Fruit fly (Drosophila melanogaster) whole organism, adult: Measurements from ENCODE around the gene CG5973.

Experiments used
- CG11617 ChIP-seq: fragments of 200-800 bp; sonication (Bioruptor generic); optimal IDR thresholded peaks from 2 replicates; lab custom pipeline; 2017; ENCODE audit warnings: mild to moderate bottlenecking, missing biosample characterization, missing genetic modification reagents, missing genetic modification characterization
- CG12768 ChIP-seq: fragments of 200-800 bp; sonication (Bioruptor generic); optimal IDR thresholded peaks from 2 replicates; lab custom pipeline; 2017; ENCODE audit warnings: missing biosample characterization, missing genetic modification characterization, mild to moderate bottlenecking, moderate library complexity, missing genetic modification reagents
- CG14711 ChIP-seq: fragments of 200-800 bp; sonication (Bioruptor generic); optimal IDR thresholded peaks from 2 replicates; lab custom pipeline; 2018; ENCODE audit warnings: missing biosample characterization, mild to moderate bottlenecking, missing genetic modification characterization, moderate library complexity
- CG1620 ChIP-seq: fragments of 200-800 bp; sonication (Bioruptor generic); optimal IDR thresholded peaks from 2 replicates; lab custom pipeline; 2016; ENCODE audit warnings: missing biosample characterization, missing genetic modification characterization
- CG33017 ChIP-seq: fragments of 200-800 bp; sonication (Bioruptor generic); optimal IDR thresholded peaks from 2 replicates; lab custom pipeline; 2018; ENCODE audit warnings: missing biosample characterization, mild to moderate bottlenecking, missing genetic modification characterization, moderate library complexity
- CG5204 ChIP-seq: fragments of 200-800 bp; sonication (Bioruptor generic); optimal IDR thresholded peaks from 2 replicates; lab custom pipeline; 2016; ENCODE audit warnings: missing biosample characterization, missing genetic modification characterization
- CG7045 ChIP-seq: fragments of 200-800 bp; sonication (Bioruptor generic); optimal IDR thresholded peaks from 2 replicates; lab custom pipeline; 2017; ENCODE audit warnings: missing biosample characterization, mild to moderate bottlenecking, missing genetic modification characterization
- CG7101 ChIP-seq: fragments of 200-800 bp; sonication (Bioruptor generic); optimal IDR thresholded peaks from 2 replicates; lab custom pipeline; 2018; ENCODE audit warnings: missing biosample characterization, mild to moderate bottlenecking, missing genetic modification characterization, moderate library complexity
- Clk ChIP-seq: fragments of 200-800 bp; sonication (Bioruptor generic); optimal IDR thresholded peaks from 2 replicates; lab custom pipeline; 2017; ENCODE audit warnings: missing biosample characterization, missing genetic modification characterization
- Crg-1 ChIP-seq: fragments of 200-800 bp; sonication (Bioruptor generic); optimal IDR thresholded peaks from 2 replicates; lab custom pipeline; 2016; ENCODE audit warnings: missing biosample characterization, missing genetic modification characterization
- Hr96 ChIP-seq: fragments of 200-800 bp; sonication (Bioruptor generic); optimal IDR thresholded peaks from 2 replicates; lab custom pipeline; 2016; ENCODE audit warnings: missing biosample characterization, missing genetic modification characterization
- Mnt ChIP-seq: fragments of 200-800 bp; sonication (Bioruptor generic); optimal IDR thresholded peaks from 2 replicates; lab custom pipeline; 2016; ENCODE audit warnings: missing biosample characterization, mild to moderate bottlenecking, missing genetic modification characterization
- cic ChIP-seq: fragments of 200-800 bp; sonication (Bioruptor generic); optimal IDR thresholded peaks from 2 replicates; lab custom pipeline; 2017; ENCODE audit warnings: missing biosample characterization, mild to moderate bottlenecking, missing genetic modification characterization, moderate library complexity
- cnc ChIP-seq, 2 experiments: fragments of >200 bp; optimal IDR thresholded peaks; 2 replicates each; lab custom pipeline; 2017
- kay ChIP-seq: fragments of 200-800 bp; sonication (Bioruptor generic); peaks from one replicate; lab custom pipeline; 2016; ENCODE audit warnings: missing biosample characterization, missing genetic modification characterization, borderline replicate concordance
- ovo ChIP-seq: fragments of 200-800 bp; sonication (Bioruptor generic); optimal IDR thresholded peaks from 2 replicates; lab custom pipeline; 2016; ENCODE audit warnings: missing biosample characterization, missing genetic modification characterization
- pad ChIP-seq: fragments of 200-800 bp; sonication (Bioruptor generic); optimal IDR thresholded peaks from 3 replicates; lab custom pipeline; 2017; ENCODE audit warnings: missing biosample characterization, missing genetic modification characterization, mild to moderate bottlenecking, moderate library complexity, missing genetic modification reagents
- tj ChIP-seq: fragments of 200-800 bp; sonication (Bioruptor generic); optimal IDR thresholded peaks from 3 replicates; lab custom pipeline; 2017; ENCODE audit warnings: missing biosample characterization, mild to moderate bottlenecking, missing genetic modification characterization, moderate library complexity
- toe ChIP-seq: fragments of 200-800 bp; sonication (Bioruptor generic); optimal IDR thresholded peaks from 2 replicates; lab custom pipeline; 2016; ENCODE audit warnings: missing biosample characterization, missing genetic modification characterization

CG5973 gene

DNA sequence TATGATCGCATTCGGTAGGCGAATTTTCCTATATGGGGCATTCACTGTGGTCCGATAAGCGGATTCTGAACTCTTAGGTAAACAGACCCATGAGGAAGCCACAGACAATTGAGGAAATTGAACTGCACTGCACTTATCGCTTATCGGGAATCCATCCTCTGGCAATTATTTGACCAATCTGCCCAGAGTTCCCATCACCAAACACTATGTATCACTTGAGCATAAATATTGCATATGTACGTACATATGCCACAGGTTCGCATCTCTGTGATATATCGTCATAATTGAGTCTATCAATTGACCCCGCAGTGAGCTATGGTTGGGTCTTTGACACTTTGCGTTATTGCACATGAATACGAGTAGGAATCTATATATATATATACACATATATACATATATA, 11.1 kb downstream of the CG5973 start:
- TF ChIP-seq CG7101 (tag; lab: Kevin White, UChicago) = no peak

DNA sequence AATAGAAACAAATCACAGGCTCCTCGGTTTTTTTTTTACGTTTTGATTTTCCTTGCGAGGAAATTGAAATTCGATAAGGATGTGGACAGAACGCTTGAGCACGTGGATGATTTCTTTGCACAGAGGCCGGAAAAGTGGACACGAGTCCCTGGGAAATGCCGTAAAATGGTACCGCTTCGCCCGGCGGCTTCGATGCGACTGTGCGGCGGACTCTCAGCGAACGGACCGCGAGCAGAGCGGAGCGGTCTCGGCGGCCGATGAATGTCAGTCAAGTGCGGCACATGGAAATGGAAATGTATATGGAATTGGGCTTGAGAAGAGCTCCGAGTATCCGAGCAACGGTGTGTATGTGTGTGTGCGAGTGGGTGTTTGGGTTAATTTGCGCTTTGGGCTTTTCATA, 13.7 kb downstream of the CG5973 start, which contains the start of gene santa-maria:
Gene santa-maria, minus strand, starts transcription at position 279 of the 400 bp plus-strand sequence.
- no peak for TF ChIP-seq CG11617
- TF ChIP-seq Mnt (GFP tag; lab: Kevin White, UChicago) = peak; percentile 65
- TF ChIP-seq cic = no peak
- no peak for TF ChIP-seq CG33017 (tag; lab: Kevin White, UChicago)

DNA sequence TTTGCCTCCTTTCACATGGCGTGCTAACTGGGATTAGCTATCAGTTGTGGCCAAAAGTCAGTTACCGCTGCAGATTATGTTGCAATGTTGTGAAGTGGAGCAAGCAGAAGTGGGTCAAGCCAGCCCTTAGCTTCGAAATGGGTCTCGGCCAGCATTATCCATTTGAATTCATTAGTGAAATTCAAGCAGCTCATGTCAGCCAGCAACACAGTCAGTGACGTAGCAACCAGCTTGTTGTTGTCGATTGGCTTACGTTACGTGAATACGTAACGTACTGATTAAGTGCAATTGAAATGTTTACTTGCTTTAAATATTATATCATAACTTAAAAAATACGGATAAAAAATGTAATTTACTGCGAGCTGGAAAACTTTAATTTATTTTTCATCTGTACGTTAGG, 14.8 kb downstream of the CG5973 start:
- no peak for TF ChIP-seq cnc (optimal IDR thresholded peaks at IDR 0.05; lab: Kevin White, UChicago)
- TF ChIP-seq Hr96 (GFP tag; lab: Kevin White, UChicago) = peak; percentile 4

DNA sequence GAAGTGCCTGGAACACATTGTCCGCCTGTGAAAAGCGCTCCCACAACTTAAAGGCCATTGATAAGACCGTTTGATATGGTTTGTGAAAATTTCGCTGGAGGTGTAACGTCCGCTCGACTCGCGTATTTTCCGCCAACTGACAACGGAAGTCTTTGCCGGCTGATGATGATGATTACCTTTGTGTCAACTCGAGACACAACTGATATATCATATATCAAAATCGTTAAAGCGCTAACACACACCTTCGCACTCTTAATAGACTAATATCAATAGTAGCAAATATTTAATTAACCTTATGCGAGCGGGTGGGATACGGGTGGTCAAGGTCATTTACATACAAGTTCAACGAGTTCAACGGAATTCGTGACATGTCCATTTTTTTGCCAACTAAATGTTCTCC, 16.8 kb downstream of the CG5973 start, which contains the start of gene Gr28a:
Gene Gr28a, minus strand, starts transcription at position 101 of the 400 bp plus-strand sequence.
- TF ChIP-seq CG5204 (GFP tag; lab: Kevin White, UChicago) (no peak), Mnt (GFP tag; lab: Kevin White, UChicago) (no peak), CG11617 (no peak), CG7045 (GFP tag; lab: Kevin White, UChicago) (no peak), pad (no peak), CG33017 (tag; lab: Kevin White, UChicago) (no peak)

DNA sequence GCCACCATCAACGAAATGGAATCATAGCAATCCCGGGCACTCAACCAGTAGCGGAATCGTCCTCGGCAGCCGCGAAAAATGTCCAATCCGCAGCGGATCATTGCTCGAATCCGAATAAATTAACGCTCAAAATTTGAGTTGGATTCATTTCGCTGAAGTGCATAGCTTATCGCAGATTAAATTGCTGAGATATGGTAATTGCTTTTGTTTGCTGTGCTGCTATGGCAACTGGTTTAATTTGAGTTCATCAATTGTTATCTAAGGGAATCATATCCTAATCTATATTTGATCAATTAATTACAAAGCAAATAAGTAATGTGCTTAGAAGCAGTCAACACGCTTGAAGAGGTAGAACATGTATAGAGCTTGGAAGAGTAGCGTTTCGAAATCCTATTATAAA, 24.9 kb downstream of the CG5973 start, which contains the start of gene Gr28b:
Gene Gr28b, minus strand, starts transcription at position 101 of the 400 bp plus-strand sequence.
- TF ChIP-seq CG7045 (GFP tag; lab: Kevin White, UChicago) (no peak), cnc (optimal IDR thresholded peaks at IDR 0.05; lab: Kevin White, UChicago) (no peak), CG14711 (no peak), toe (no peak)

DNA sequence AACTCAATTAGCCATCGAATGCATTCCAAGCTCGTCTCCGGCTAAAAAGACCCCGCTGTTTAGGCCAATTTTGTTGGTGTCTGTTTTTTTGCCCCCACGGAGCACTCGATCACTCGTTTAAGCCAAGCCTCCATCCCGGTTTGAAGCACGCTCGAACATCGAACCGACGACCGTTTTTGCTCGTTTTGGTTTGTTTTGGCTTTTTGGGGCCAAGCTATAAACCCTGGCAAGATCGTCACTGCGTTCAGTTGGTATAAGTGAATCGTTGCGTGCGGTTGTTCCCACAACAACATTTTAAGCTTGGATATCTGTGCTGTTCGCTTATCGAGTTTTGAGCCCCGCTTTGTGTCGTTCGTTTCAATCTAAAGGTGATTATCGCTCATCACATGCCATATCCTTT, 29.0 kb downstream of the CG5973 start, which contains the start of gene CG6055:
Gene CG6055, plus strand, starts transcription at position 240 of the 400 bp plus-strand sequence.
- TF ChIP-seq kay (GFP tag; lab: Kevin White, UChicago) (peak; percentile 8), Clk (GFP tag; lab: Kevin White, UChicago) (no peak)

DNA sequence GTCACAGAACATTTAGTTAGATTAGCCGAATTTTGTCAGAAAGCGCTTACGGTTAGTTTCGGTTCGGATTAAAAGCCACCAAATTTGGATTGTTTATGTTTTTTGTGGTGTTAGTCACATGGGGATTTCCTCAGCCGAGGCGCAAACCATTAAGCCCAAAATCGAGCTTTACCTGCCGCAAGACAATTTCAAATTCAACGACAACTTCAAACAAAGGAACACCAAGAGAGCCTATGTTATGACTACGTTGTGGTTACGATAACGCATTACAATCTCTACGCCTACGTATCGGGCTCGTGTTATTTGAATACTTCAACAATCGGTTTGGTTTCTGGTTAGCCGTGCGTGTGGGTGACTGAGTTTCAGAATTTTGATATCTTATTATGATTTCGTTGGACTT, 36.0 kb downstream of the CG5973 start:
- TF ChIP-seq cic (no peak), Hr96 (GFP tag; lab: Kevin White, UChicago) (no peak), cnc (optimal IDR thresholded peaks at IDR 0.05; lab: Kevin White, UChicago) (no peak), tj (no peak), pad (no peak), Clk (GFP tag; lab: Kevin White, UChicago) (no peak), CG33017 (tag; lab: Kevin White, UChicago) (no peak), Crg-1 (GFP tag; lab: Kevin White, UChicago) (no peak), CG11617 (no peak), CG14711 (no peak), CG12768 (GFP tag; lab: Kevin White, UChicago) (no peak), toe (no peak), ovo (no peak)

DNA sequence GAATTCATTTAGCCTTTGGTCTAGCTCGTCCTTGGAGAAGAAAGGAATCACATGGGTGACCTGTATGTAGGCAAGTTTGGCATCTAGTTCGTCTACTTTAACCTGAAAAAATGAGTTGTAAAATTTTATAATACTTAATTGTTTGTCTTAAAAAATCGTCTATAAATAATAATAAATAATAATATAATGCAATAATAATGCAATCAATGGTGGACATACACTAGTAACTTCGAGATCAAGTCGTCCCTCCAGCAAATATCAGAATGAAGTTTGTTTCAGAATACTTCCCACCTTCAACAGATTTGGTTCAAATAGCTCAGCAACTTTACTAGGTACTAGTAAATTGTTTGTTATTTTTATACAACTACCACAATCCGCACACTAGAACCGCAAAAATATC, 37.1 kb downstream of the CG5973 start, which contains the start of gene CG6441:
Gene CG6441, plus strand, starts transcription at position 301 of the 400 bp plus-strand sequence.
- TF ChIP-seq CG1620 (GFP tag; lab: Kevin White, UChicago) = no peak
- no peak for TF ChIP-seq pad
- TF ChIP-seq CG5204 (GFP tag; lab: Kevin White, UChicago) = no peak
- no peak for TF ChIP-seq cic
- TF ChIP-seq CG14711 = no peak
- no peak for TF ChIP-seq cnc (optimal IDR thresholded peaks at IDR 0.05; lab: Kevin White, UChicago)
- TF ChIP-seq CG7101 (tag; lab: Kevin White, UChicago) = no peak
- no peak for TF ChIP-seq toe
- TF ChIP-seq Hr96 (GFP tag; lab: Kevin White, UChicago) = no peak

DNA sequence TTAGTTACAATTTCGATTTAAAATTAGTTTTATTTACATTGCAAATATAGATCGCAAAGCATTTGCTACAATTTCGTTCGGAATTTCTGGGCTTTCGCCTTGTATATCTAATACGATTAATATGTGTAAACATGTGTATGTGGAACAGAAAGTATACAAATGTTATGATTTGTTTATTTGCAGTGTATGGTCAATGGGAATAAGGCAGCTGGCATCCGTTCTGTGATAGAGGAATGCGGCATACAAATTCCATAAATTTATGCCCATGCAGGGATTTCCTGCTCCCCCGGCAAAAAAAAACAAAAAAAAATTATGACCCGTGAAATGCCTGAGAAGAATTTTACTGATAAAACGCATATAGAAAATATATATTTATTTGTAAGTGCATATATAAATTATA, 48.9 kb downstream of the CG5973 start:
- TF ChIP-seq kay (GFP tag; lab: Kevin White, UChicago) (no peak), tj (no peak), Clk (GFP tag; lab: Kevin White, UChicago) (no peak), pad (no peak), CG5204 (GFP tag; lab: Kevin White, UChicago) (no peak), CG11617 (no peak)

DNA sequence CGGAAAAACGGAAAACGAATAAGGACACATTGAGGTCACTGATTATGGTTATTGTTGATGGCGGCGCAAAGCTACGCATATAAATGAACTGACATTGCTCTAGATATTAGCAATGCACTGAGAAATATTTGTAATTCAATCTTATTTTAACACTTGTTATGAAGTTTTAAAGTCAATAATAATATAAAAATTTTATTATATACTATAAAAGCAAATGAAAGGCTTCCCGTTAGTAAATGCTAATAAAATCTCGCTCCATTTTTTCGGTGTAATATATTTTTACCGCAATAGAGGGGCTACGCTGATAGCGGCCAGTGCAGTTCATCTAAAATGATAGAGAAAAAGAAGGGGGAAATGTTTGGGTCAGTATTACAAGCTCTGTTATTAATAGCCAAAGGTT, 54.6 kb downstream of the CG5973 start:
- TF ChIP-seq CG14711 (peak; percentile 42), CG7101 (tag; lab: Kevin White, UChicago) (peak; percentile 3), toe (no peak), CG5204 (GFP tag; lab: Kevin White, UChicago) (no peak), Mnt (GFP tag; lab: Kevin White, UChicago) (no peak), CG7045 (GFP tag; lab: Kevin White, UChicago) (no peak), Hr96 (GFP tag; lab: Kevin White, UChicago) (no peak), ovo (no peak), Crg-1 (GFP tag; lab: Kevin White, UChicago) (no peak), pad (no peak), cnc (optimal IDR thresholded peaks at IDR 0.05; lab: Kevin White, UChicago) (no peak), CG33017 (tag; lab: Kevin White, UChicago) (no peak), tj (no peak)
